Fruit fly (Drosophila melanogaster) whole organism, embryonic: ENCODE measurements around the gene Spn85F.
A peak's percentile ranks its signal among the peaks of the same experiment; 100 is the strongest.

ENCODE experiments used
- CG1024 ChIP-seq: fragments of 200-800 bp; sonication (Bioruptor generic); IDR thresholded peaks from 2 replicates; pipeline ENCODE4 v1.3.6; 2022; ENCODE audit warnings: missing biosample characterization, missing genetic modification characterization
- CG11456 ChIP-seq: fragments of 200-800 bp; sonication (Bioruptor generic); IDR thresholded peaks from 3 replicates; pipeline ENCODE4 v1.3.6; 2022; ENCODE audit warnings: missing biosample characterization, missing genetic modification characterization
- CG11560 ChIP-seq: fragments of 200-800 bp; sonication (Bioruptor generic); IDR thresholded peaks from 3 replicates; pipeline ENCODE4 v1.3.6; 2022; ENCODE audit warnings: missing biosample characterization, missing genetic modification characterization
- CG12236 ChIP-seq: fragments of 200-800 bp; sonication (Bioruptor generic); optimal IDR thresholded peaks from 2 replicates; lab custom pipeline; 2016; ENCODE audit warnings: missing biosample characterization, missing genetic modification characterization
- CG13123 ChIP-seq: fragments of 200-800 bp; sonication (Bioruptor generic); optimal IDR thresholded peaks from 2 replicates; lab custom pipeline; 2016; ENCODE audit warnings: missing biosample characterization, missing genetic modification characterization
- CG14710 ChIP-seq: fragments of 200-800 bp; sonication (Bioruptor generic); optimal IDR thresholded peaks from 3 replicates; lab custom pipeline; 2019; ENCODE audit warnings: missing biosample characterization, mild to moderate bottlenecking, missing genetic modification characterization, moderate library complexity
- CG1529 ChIP-seq: fragments of 200-800 bp; sonication (Bioruptor generic); optimal IDR thresholded peaks from 3 replicates; lab custom pipeline; 2018; ENCODE audit warnings: missing biosample characterization, missing genetic modification characterization
- CG30403 ChIP-seq: fragments of 200-800 bp; sonication (Bioruptor generic); optimal IDR thresholded peaks from 3 replicates; lab custom pipeline; 2016; ENCODE audit warnings: missing biosample characterization, missing genetic modification characterization
- CG31388 ChIP-seq: fragments of 200-800 bp; sonication (Bioruptor generic); optimal IDR thresholded peaks from 2 replicates; lab custom pipeline; 2016; ENCODE audit warnings: missing biosample characterization, missing genetic modification characterization
- CG31441 ChIP-seq: fragments of 200-800 bp; sonication (Bioruptor generic); IDR thresholded peaks from 2 replicates; pipeline ENCODE4 v1.3.6; 2022; ENCODE audit warnings: missing biosample characterization, missing genetic modification characterization
- CG33213 ChIP-seq: fragments of 200-800 bp; sonication (Bioruptor generic); optimal IDR thresholded peaks from 3 replicates; lab custom pipeline; 2016; ENCODE audit warnings: missing biosample characterization, missing genetic modification characterization
- CG34224 ChIP-seq: fragments of 200-800 bp; sonication (Bioruptor generic); IDR thresholded peaks from 3 replicates; pipeline ENCODE4 v1.3.6; 2022; ENCODE audit warnings: missing biosample characterization, missing genetic modification characterization; ENCODE audit not compliant: partially characterized antibody
- CG3995 ChIP-seq: fragments of 200-800 bp; sonication (Bioruptor generic); optimal IDR thresholded peaks from 3 replicates; lab custom pipeline; 2016; ENCODE audit warnings: missing biosample characterization, missing genetic modification characterization
- CG4282 ChIP-seq: fragments of 200-800 bp; sonication (Bioruptor generic); optimal IDR thresholded peaks from 2 replicates; lab custom pipeline; 2016; ENCODE audit warnings: missing biosample characterization, missing genetic modification characterization
- CG5953 ChIP-seq: fragments of 200-800 bp; sonication (Bioruptor generic); IDR thresholded peaks from 2 replicates; pipeline ENCODE4 v1.3.6; 2022; ENCODE audit warnings: missing biosample characterization, missing genetic modification characterization
- CG6254 ChIP-seq: fragments of 200-800 bp; sonication (Bioruptor generic); optimal IDR thresholded peaks from 3 replicates; lab custom pipeline; 2017; ENCODE audit warnings: mild to moderate bottlenecking, missing biosample characterization, missing genetic modification reagents, missing genetic modification characterization
- CG6765 ChIP-seq: fragments of 200-800 bp; sonication (Bioruptor generic); optimal IDR thresholded peaks from 3 replicates; lab custom pipeline; 2017; ENCODE audit warnings: missing biosample characterization, mild to moderate bottlenecking, missing genetic modification characterization
- CG7745 ChIP-seq: fragments of 200-800 bp; sonication (Bioruptor generic); optimal IDR thresholded peaks from 2 replicates; lab custom pipeline; 2018; ENCODE audit warnings: missing biosample characterization, mild to moderate bottlenecking, missing genetic modification characterization, moderate library complexity
- CG8924 ChIP-seq: fragments of 200-800 bp; optimal IDR thresholded peaks from 3 replicates; lab custom pipeline; 2019; ENCODE audit warnings: missing biosample characterization, mild to moderate bottlenecking, missing genetic modification characterization, moderate library complexity
- CG8944 ChIP-seq: fragments of 200-800 bp; sonication (Bioruptor generic); optimal IDR thresholded peaks from 3 replicates; lab custom pipeline; 2016; ENCODE audit warnings: missing biosample characterization, missing genetic modification characterization
- CkIIα-i1 ChIP-seq: fragments of 200-800 bp; sonication (Bioruptor generic); IDR thresholded peaks from 2 replicates; pipeline ENCODE4 v1.3.6; 2022; ENCODE audit warnings: missing biosample characterization, missing genetic modification characterization
- Dip2 ChIP-seq: fragments of 200-800 bp; sonication (Bioruptor generic); IDR thresholded peaks from 2 replicates; pipeline ENCODE4 v1.3.6; 2022; ENCODE audit warnings: missing biosample characterization, missing genetic modification characterization
- Doc2 ChIP-seq: fragments of 200-800 bp; sonication (Bioruptor generic); IDR thresholded peaks from 2 replicates; pipeline ENCODE4 v1.3.6; 2022; ENCODE audit warnings: missing biosample characterization, missing genetic modification characterization
- Drgx ChIP-seq: fragments of 200-800 bp; sonication (Bioruptor generic); IDR thresholded peaks from 2 replicates; pipeline ENCODE4 v1.3.6; 2022; ENCODE audit warnings: missing biosample characterization, missing genetic modification characterization
- Ets65A ChIP-seq: fragments of 200-800 bp; sonication (Bioruptor generic); peaks from one replicate; lab custom pipeline; 2016; ENCODE audit warnings: missing biosample characterization, missing genetic modification characterization
- Gsc ChIP-seq: fragments of 200-800 bp; sonication (Bioruptor generic); IDR thresholded peaks from 2 replicates; pipeline ENCODE4 v1.3.6; 2022; ENCODE audit warnings: missing biosample characterization, missing genetic modification characterization
- H15 ChIP-seq: fragments of 200-800 bp; sonication (Bioruptor generic); IDR thresholded peaks from 3 replicates; pipeline ENCODE4 v1.3.6; 2022; ENCODE audit warnings: missing biosample characterization, missing genetic modification characterization
- HLH4C ChIP-seq: fragments of 200-800 bp; sonication (Bioruptor generic); IDR thresholded peaks from 3 replicates; pipeline ENCODE4 v1.3.6; 2022; ENCODE audit warnings: missing biosample characterization, missing genetic modification characterization; ENCODE audit not compliant: partially characterized antibody
- Hand ChIP-seq: fragments of 200-800 bp; sonication (Bioruptor generic); optimal IDR thresholded peaks from 2 replicates; lab custom pipeline; 2017; ENCODE audit warnings: mild to moderate bottlenecking, missing biosample characterization, missing genetic modification reagents, missing genetic modification characterization
- Hr3 ChIP-seq: fragments of 200-800 bp; sonication (Bioruptor generic); optimal IDR thresholded peaks from 3 replicates; lab custom pipeline; 2016; ENCODE audit warnings: missing biosample characterization, missing genetic modification characterization
- Max ChIP-seq: fragments of 200-800 bp; sonication (Bioruptor generic); optimal IDR thresholded peaks from 2 replicates; lab custom pipeline; 2016; ENCODE audit warnings: missing biosample characterization, mild to moderate bottlenecking, missing genetic modification characterization
- NfI ChIP-seq: fragments of 200-800 bp; sonication (Bioruptor generic); optimal IDR thresholded peaks from 3 replicates; lab custom pipeline; 2018; ENCODE audit warnings: missing biosample characterization, mild to moderate bottlenecking, missing genetic modification characterization, moderate library complexity
- Scr ChIP-seq: fragments of 200-800 bp; sonication (Bioruptor generic); IDR thresholded peaks from 2 replicates; pipeline ENCODE4 v1.3.6; 2022; ENCODE audit warnings: missing biosample characterization, missing genetic modification characterization; ENCODE audit not compliant: partially characterized antibody
- Six4 ChIP-seq: fragments of 200-800 bp; sonication (Bioruptor generic); optimal IDR thresholded peaks from 2 replicates; lab custom pipeline; 2016; ENCODE audit warnings: missing biosample characterization, missing genetic modification characterization
- Sox100B ChIP-seq: fragments of 200-800 bp; sonication (Bioruptor generic); optimal IDR thresholded peaks from 3 replicates; lab custom pipeline; 2018; ENCODE audit warnings: missing biosample characterization, mild to moderate bottlenecking, missing genetic modification characterization
- Taf1 ChIP-seq: fragments of 200-800 bp; sonication (Bioruptor generic); IDR thresholded peaks from 2 replicates; pipeline ENCODE4 v1.3.6; 2022; ENCODE audit warnings: missing biosample characterization, missing genetic modification characterization
- abd-A ChIP-seq: fragments of 200-800 bp; sonication (Bioruptor generic); optimal IDR thresholded peaks from 3 replicates; lab custom pipeline; 2019; ENCODE audit warnings: missing biosample characterization, mild to moderate bottlenecking, missing genetic modification characterization, moderate library complexity
- ara ChIP-seq: fragments of 200-800 bp; sonication (Bioruptor generic); IDR thresholded peaks from 2 replicates; pipeline ENCODE4 v1.3.6; 2022; ENCODE audit warnings: missing biosample characterization, missing genetic modification characterization
- ci ChIP-seq: fragments of 200-800 bp; sonication (Bioruptor generic); IDR thresholded peaks from 3 replicates; pipeline ENCODE4 v1.3.6; 2022; ENCODE audit warnings: missing biosample characterization, missing genetic modification characterization
- dm ChIP-seq: fragments of 200-800 bp; sonication (Bioruptor generic); optimal IDR thresholded peaks from 3 replicates; lab custom pipeline; 2016; ENCODE audit warnings: missing biosample characterization, missing genetic modification characterization
- exex ChIP-seq: fragments of 200-800 bp; sonication (Bioruptor generic); optimal IDR thresholded peaks from 4 replicates; lab custom pipeline; 2018; ENCODE audit warnings: missing biosample characterization, mild to moderate bottlenecking, missing genetic modification characterization, moderate library complexity
- hkb ChIP-seq, 2 experiments: fragments of 200-800 bp in 1 of 2; fragments of >200 bp in 1 of 2; sonication (Bioruptor generic) in 1 of 2; IDR thresholded peaks in 1 of 2; optimal IDR thresholded peaks in 1 of 2; 2 replicates each; pipeline versions ENCODE4 v1.3.6 to Lab custom; 2017 to 2022; ENCODE audit warnings: missing biosample characterization in 1 of 2, missing genetic modification characterization in 1 of 2
- jigr1 ChIP-seq: fragments of 200-800 bp; sonication (Bioruptor generic); IDR thresholded peaks from 3 replicates; pipeline ENCODE4 v1.3.6; 2022; ENCODE audit warnings: missing biosample characterization, missing genetic modification characterization
- nmo ChIP-seq: fragments of 200-800 bp; sonication (Bioruptor generic); optimal IDR thresholded peaks from 2 replicates; lab custom pipeline; 2018; ENCODE audit warnings: missing biosample characterization, mild to moderate bottlenecking, missing genetic modification characterization, moderate library complexity
- onecut ChIP-seq: fragments of 200-800 bp; sonication (Bioruptor generic); IDR thresholded peaks from 2 replicates; pipeline ENCODE4 v1.3.6; 2022; ENCODE audit warnings: missing biosample characterization, missing genetic modification characterization
- org-1 ChIP-seq: fragments of 200-800 bp; sonication (Bioruptor generic); optimal IDR thresholded peaks from 2 replicates; lab custom pipeline; 2017; ENCODE audit warnings: missing biosample characterization, missing genetic modification characterization
- peb ChIP-seq: fragments of 200-800 bp; sonication (Bioruptor generic); IDR thresholded peaks from 2 replicates; pipeline ENCODE4 v1.3.6; 2022; ENCODE audit warnings: missing biosample characterization, missing genetic modification characterization
- pnt ChIP-seq: fragments of 200-800 bp; sonication (Bioruptor generic); optimal IDR thresholded peaks from 3 replicates; lab custom pipeline; 2016; ENCODE audit warnings: missing biosample characterization, missing genetic modification characterization
- rib ChIP-seq: fragments of 200-800 bp; sonication (Bioruptor generic); IDR thresholded peaks from 2 replicates; pipeline ENCODE4 v1.3.6; 2022; ENCODE audit warnings: missing biosample characterization, missing genetic modification characterization
- tap ChIP-seq: fragments of 200-800 bp; optimal IDR thresholded peaks from 3 replicates; lab custom pipeline; 2019; ENCODE audit warnings: missing biosample characterization, mild to moderate bottlenecking, missing genetic modification characterization, moderate library complexity
- ttk ChIP-seq: fragments of 200-800 bp; sonication (Bioruptor generic); IDR thresholded peaks from 2 replicates; pipeline ENCODE4 v2.1.2; 2022; ENCODE audit warnings: missing biosample characterization, missing genetic modification characterization

Spn85F gene

dm6 chr3R:10024032-10024712 is 27.2 kb downstream of the Spn85F start (continued):
- TF ChIP-seq CG11456 (GFP tag; lab: Robert Waterston, UW), result peak; percentile 57; the same call in 1 of the 3 replicates
- no peak for TF ChIP-seq nmo (GFP tag; lab: Kevin White, UChicago)
- TF ChIP-seq NfI, result no peak
- 0 out of 3 replicates have a peak, but pooled peaks have one; percentile 23 for TF ChIP-seq H15 (GFP tag; lab: Robert Waterston, UW)
- no peak for TF ChIP-seq CG33213 (GFP tag; lab: Kevin White, UChicago)
- TF ChIP-seq rib (GFP tag; lab: Robert Waterston, UW), result 0 out of 2 replicates have a peak, but pooled peaks have one; percentile 37
- no peak for TF ChIP-seq CG31441 (GFP tag; lab: Robert Waterston, UW)
- peak; percentile 75 for TF ChIP-seq Ets65A (GFP tag; lab: Kevin White, UChicago)
- TF ChIP-seq CG1024 (GFP tag; lab: Robert Waterston, UW), result no peak
- TF ChIP-seq Doc2 (GFP tag; lab: Robert Waterston, UW), result no peak
- TF ChIP-seq CG4282, result no peak
- TF ChIP-seq CG30403 (GFP tag; lab: Kevin White, UChicago), result peak; percentile 12
- no peak for TF ChIP-seq ttk (GFP tag; lab: Robert Waterston, UW)
- no peak for TF ChIP-seq Sox100B (GFP tag; lab: Kevin White, UChicago)
- peak; percentile 3 for TF ChIP-seq exex (tag; lab: Kevin White, UChicago)
- no peak for TF ChIP-seq peb (GFP tag; lab: Robert Waterston, UW)
- no peak for TF ChIP-seq HLH4C (GFP tag; lab: Robert Waterston, UW)
- TF ChIP-seq CG14710 (tag; lab: Kevin White, UChicago), result no peak
- TF ChIP-seq ci (GFP tag; lab: Robert Waterston, UW), result 0 out of 3 replicates have a peak, but pooled peaks have one; percentile 50
- no peak for TF ChIP-seq CG8944
- no peak for TF ChIP-seq CG3995 (GFP tag; lab: Kevin White, UChicago)
- TF ChIP-seq pnt (GFP tag; lab: Kevin White, UChicago), result peak; percentile 5
- no peak for TF ChIP-seq Gsc (GFP tag; lab: Robert Waterston, UW)
- no peak for TF ChIP-seq CG6254 (GFP tag; lab: Kevin White, UChicago)
- no peak for TF ChIP-seq abd-A (tag; lab: Kevin White, UChicago)
- no peak for TF ChIP-seq CG7745
- peak; percentile 5 for TF ChIP-seq Hr3 (GFP tag; lab: Kevin White, UChicago)
- TF ChIP-seq dm (GFP tag; lab: Kevin White, UChicago), result no peak
- no peak for TF ChIP-seq CG8924
- no peak for TF ChIP-seq CG1529 (GFP tag; lab: Kevin White, UChicago)
- peak; percentile 55 for TF ChIP-seq CG6765 (GFP tag; lab: Kevin White, UChicago)
- TF ChIP-seq Scr (GFP tag; lab: Robert Waterston, UW), result no peak
- TF ChIP-seq CG12236 (GFP tag; lab: Kevin White, UChicago), result no peak
- TF ChIP-seq org-1 (GFP tag; lab: Kevin White, UChicago), result no peak
- TF ChIP-seq CG11560 (tag; lab: Robert Waterston, UW), result no peak
- no peak for TF ChIP-seq CG31388 (GFP tag; lab: Kevin White, UChicago)
- TF ChIP-seq onecut (GFP tag; lab: Robert Waterston, UW), result peak; percentile 95
- no peak for TF ChIP-seq CG34224 (GFP tag; lab: Robert Waterston, UW)
- TF ChIP-seq tap (tag; lab: Kevin White, UChicago), result no peak
- no peak for TF ChIP-seq hkb (optimal IDR thresholded peaks at IDR 0.05; lab: Kevin White, UChicago)
- TF ChIP-seq hkb (GFP tag; IDR thresholded peaks at IDR 0.05; lab: Robert Waterston, UW), result no peak
- TF ChIP-seq jigr1, result no peak
- TF ChIP-seq Six4, result no peak
- no peak for TF ChIP-seq Dip2 (GFP tag; lab: Robert Waterston, UW)
- no peak for TF ChIP-seq CkIIα-i1 (GFP tag; lab: Robert Waterston, UW)
- no peak for TF ChIP-seq CG5953 (GFP tag; lab: Robert Waterston, UW)
- no peak for TF ChIP-seq CG13123 (GFP tag; lab: Kevin White, UChicago)
- TF ChIP-seq Hand (GFP tag; lab: Kevin White, UChicago), result peak; percentile 72
- TF ChIP-seq Max, result no peak
- TF ChIP-seq ara (GFP tag; lab: Robert Waterston, UW), result no peak
- TF ChIP-seq Taf1 (GFP tag; lab: Robert Waterston, UW), result no peak; the same call in 1 of the 2 replicates
- TF ChIP-seq Drgx (GFP tag; lab: Robert Waterston, UW), result no peak
